Fruit fly (Drosophila melanogaster): ENCODE data around the gene CG46448.

Gene CG46448

DNA sequence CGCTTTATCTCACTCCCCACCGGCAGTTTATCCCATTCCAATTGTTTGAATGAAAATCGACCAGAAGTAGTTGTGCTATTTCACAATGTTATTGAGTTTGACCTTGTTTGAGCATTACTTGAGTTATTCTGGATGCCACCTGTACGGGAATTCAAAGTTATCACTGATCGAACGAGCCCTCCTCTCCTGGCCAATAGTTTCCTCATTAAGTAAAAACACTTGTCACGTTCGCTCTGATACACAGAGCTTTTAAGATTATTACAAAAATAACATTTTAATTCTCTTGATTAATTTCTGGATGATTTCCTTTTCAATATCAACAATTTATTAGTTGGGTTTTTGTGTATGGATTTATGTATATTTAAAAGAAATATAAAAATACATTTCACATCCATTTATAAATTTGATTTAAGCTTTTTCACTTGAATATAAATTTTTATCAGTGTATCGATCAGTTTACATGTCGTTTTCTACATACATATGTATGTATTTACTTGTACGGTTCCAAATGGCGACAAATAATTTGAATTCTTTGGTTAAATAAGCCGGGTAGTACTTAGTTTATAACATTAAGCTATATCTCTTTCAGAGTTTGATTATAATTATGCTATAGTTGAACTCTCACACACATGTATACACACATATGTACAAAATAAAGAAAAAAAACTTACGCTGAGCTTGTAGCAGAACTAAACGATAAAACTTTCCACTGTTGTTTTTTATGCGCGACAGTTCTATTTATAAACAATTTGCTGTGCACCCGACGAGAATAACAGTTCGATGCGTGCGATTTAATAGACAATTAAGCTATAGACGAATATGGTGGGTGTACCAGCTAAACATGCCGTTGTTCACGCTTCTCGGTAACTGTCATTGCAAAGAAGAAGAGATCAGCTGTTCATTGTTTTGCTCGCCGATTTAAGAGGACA lies 17.4 kb upstream of the CG46448 start, which contains the start of the genes CG3609 and CG15390 (continued):
- TF ChIP-seq Elba2 (GFP tag; optimal IDR thresholded peaks at IDR 0.05), result no peak
- TF ChIP-seq CTCF (GFP tag; optimal IDR thresholded peaks at IDR 0.05), result no peak
- TF ChIP-seq CG16779 (GFP tag; IDR thresholded peaks at IDR 0.05), result peak; percentile 92
- peak; percentile 93 for TF ChIP-seq HLH54F (GFP tag; optimal IDR thresholded peaks at IDR 0.05)
- TF ChIP-seq CG31224 (GFP tag; IDR thresholded peaks at IDR 0.05), result peak; percentile 70
- peak; percentile 33; the same call in 1 of the 3 replicates for TF ChIP-seq CG7357 (GFP tag; IDR thresholded peaks at IDR 0.05)
- peak; percentile 82 for TF ChIP-seq CG17328 (GFP tag; IDR thresholded peaks at IDR 0.05)
- TF ChIP-seq cato (GFP tag; optimal IDR thresholded peaks at IDR 0.05; ENCODE audit: borderline replicate concordance), result peak; percentile 41
- TF ChIP-seq CG8478 (optimal IDR thresholded peaks at IDR 0.05), result no peak
- TF ChIP-seq tgo (GFP tag; IDR thresholded peaks at IDR 0.05), result peak; percentile 64
- TF ChIP-seq ro (GFP tag; IDR thresholded peaks at IDR 0.05), result no peak
- no peak for TF ChIP-seq HLHmδ (GFP tag; optimal IDR thresholded peaks at IDR 0.05)
- peak; percentile 83 to 92 for TF ChIP-seq Pdp1 (GFP tag; optimal IDR thresholded peaks at IDR 0.05)
- peak; percentile 54 for TF ChIP-seq CG9727 (GFP tag; optimal IDR thresholded peaks at IDR 0.05)
- peak; percentile 82 for TF ChIP-seq ranshi (GFP tag; IDR thresholded peaks at IDR 0.05)
- TF ChIP-seq CG4360 (GFP tag; IDR thresholded peaks at IDR 0.05), result no peak
- TF ChIP-seq croc (GFP tag; conservative IDR thresholded peaks at IDR 0.05), result no peak
- TF ChIP-seq Hr39 (optimal IDR thresholded peaks at IDR 0.05), result no peak
- no peak for TF ChIP-seq fd64A (GFP tag; optimal IDR thresholded peaks at IDR 0.05)
- TF ChIP-seq mirr (GFP tag; optimal IDR thresholded peaks at IDR 0.05), result peak; percentile 92
- TF ChIP-seq usp (GFP tag; optimal IDR thresholded peaks at IDR 0.05), result no peak
- TF ChIP-seq fu2 (GFP tag; optimal IDR thresholded peaks at IDR 0.05), result peak; percentile 83
- TF ChIP-seq org-1 (GFP tag; optimal IDR thresholded peaks at IDR 0.05), result peak; percentile 59
- peak; percentile 28 for TF ChIP-seq CG18764 (GFP tag; optimal IDR thresholded peaks at IDR 0.05)
- peak; percentile 62 for TF ChIP-seq CoRest (tag; optimal IDR thresholded peaks at IDR 0.05)
- peak; percentile 51; the same call in 1 of the 2 replicates for TF ChIP-seq sim (GFP tag; IDR thresholded peaks at IDR 0.05)
- peak; percentile 67; the same call in 1 of the 2 replicates for TF ChIP-seq CG10959 (GFP tag; IDR thresholded peaks at IDR 0.05)
- TF ChIP-seq CG10321 (GFP tag; IDR thresholded peaks at IDR 0.05), result 0 out of 2 replicates have a peak, but pooled peaks have one; percentile 13
- peak; percentile 57; the same call in 1 of the 2 replicates for TF ChIP-seq ttk (GFP tag; IDR thresholded peaks at IDR 0.05)
- TF ChIP-seq inv (GFP tag; IDR thresholded peaks at IDR 0.05; ENCODE audit: partially characterized antibody), result no peak
- TF ChIP-seq disco-r (GFP tag; optimal IDR thresholded peaks at IDR 0.05), result peak; percentile 83
- no peak for TF ChIP-seq nerfin-2 (GFP tag; IDR thresholded peaks at IDR 0.05; ENCODE audit: partially characterized antibody)
- peak; percentile 91 for TF ChIP-seq ems (GFP tag; optimal IDR thresholded peaks at IDR 0.05)
- TF ChIP-seq insv (GFP tag; optimal IDR thresholded peaks at IDR 0.05), result peak in 1 of 2 experiments; percentile 41
- TF ChIP-seq nmo (GFP tag; optimal IDR thresholded peaks at IDR 0.05), result peak; percentile 57
- no peak for TF ChIP-seq br (optimal IDR thresholded peaks at IDR 0.05)
- peak; percentile 85 for TF ChIP-seq CG30403 (GFP tag; optimal IDR thresholded peaks at IDR 0.05)
- peak; percentile 38 for TF ChIP-seq CG18476 (GFP tag; optimal IDR thresholded peaks at IDR 0.05)
- peak; percentile 30 for TF ChIP-seq gfzf (GFP tag; optimal IDR thresholded peaks at IDR 0.05)
- peak; percentile 56 for TF ChIP-seq CG4424 (GFP tag; optimal IDR thresholded peaks at IDR 0.05)
- TF ChIP-seq sima (GFP tag; optimal IDR thresholded peaks at IDR 0.05), result peak; percentile 3
- peak; percentile 98 for TF ChIP-seq Rfx (GFP tag; IDR thresholded peaks at IDR 0.05)
- peak; percentile 74 for TF ChIP-seq repo (GFP tag; optimal IDR thresholded peaks at IDR 0.05)
- peak; percentile 9; the same call in 1 of the 2 replicates for TF ChIP-seq wor (GFP tag; IDR thresholded peaks at IDR 0.05)
- peak; percentile 80 for TF ChIP-seq ab (GFP tag; optimal IDR thresholded peaks at IDR 0.05)
- TF ChIP-seq crol (GFP tag; IDR thresholded peaks at IDR 0.05), result no peak
- TF ChIP-seq CG2678 (tag; optimal IDR thresholded peaks at IDR 0.05), result peak; percentile 66
- TF ChIP-seq CG3065 (GFP tag; optimal IDR thresholded peaks at IDR 0.05), result peak; percentile 59
- no peak for TF ChIP-seq klu (GFP tag; IDR thresholded peaks at IDR 0.05)
- peak; percentile 77 for TF ChIP-seq btn (GFP tag; optimal IDR thresholded peaks at IDR 0.05)
- peak; percentile 88 for TF ChIP-seq bab2 (GFP tag; optimal IDR thresholded peaks at IDR 0.05)

All from whole organism, embryonic.